Worm (Caenorhabditis elegans): ENCODE data around the gene F59D12.3.

The F59D12.3 gene

ce11 chrX:15681393-15681792 is 30.6 kb upstream of the F59D12.3 start, which contains the start of gene gpn-1:
Gene gpn-1 (plus strand): TSS chrX:15681693.
- 0 out of 2 replicates have a peak, but pooled peaks have one; percentile 82 for TF ChIP-seq F37B4.10 (GFP tag; IDR thresholded peaks at IDR 0.05)
- no peak for TF ChIP-seq C17E4.6 (GFP tag; IDR thresholded peaks at IDR 0.05)

DNA sequence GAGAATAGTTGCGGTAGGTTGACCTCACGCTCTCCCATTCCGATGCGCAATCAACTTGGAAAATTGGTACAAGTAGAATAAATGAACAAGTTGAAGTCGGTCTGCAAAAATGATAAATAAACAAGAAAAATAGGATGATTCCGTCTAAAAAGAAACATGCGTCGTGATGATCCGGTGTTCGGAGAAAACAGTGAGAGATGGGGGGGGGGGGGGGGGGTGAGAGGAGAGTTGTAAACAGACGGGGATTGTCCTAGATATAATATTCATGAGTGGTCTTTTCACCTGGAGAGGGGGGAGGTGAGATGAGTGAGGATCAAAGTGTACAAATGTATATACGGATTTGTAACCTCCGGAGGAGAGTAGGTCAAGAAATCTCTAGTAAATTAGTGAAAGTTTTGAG is 24.9 kb upstream of the F59D12.3 start, which contains the start of gene F59D12.2:
F59D12.2 (minus strand) TSS at position 101 of the 400 bp plus-strand sequence.
- TF ChIP-seq lin-54 (GFP tag; optimal IDR thresholded peaks at IDR 0.05) (no peak), lin-40 (tag; optimal IDR thresholded peaks at IDR 0.05) (no peak), madf-8 (GFP tag; conservative IDR thresholded peaks at IDR 0.05) (no peak), mes-4 (tag; optimal IDR thresholded peaks at IDR 0.05) (no peak), ztf-3 (GFP tag; optimal IDR thresholded peaks at IDR 0.05) (no peak), B0019.2 (GFP tag; conservative IDR thresholded peaks at IDR 0.05) (no peak), cebp-2 (GFP tag; IDR thresholded peaks at IDR 0.05) (no peak), D2030.7 (GFP tag; IDR thresholded peaks at IDR 0.05) (no peak), fkh-3 (tag; optimal IDR thresholded peaks at IDR 0.05) (no peak), F57A8.1 (GFP tag; optimal IDR thresholded peaks at IDR 0.05) (no peak), C06A6.2 (GFP tag; conservative IDR thresholded peaks at IDR 0.05) (no peak), nfya-1 (tag; optimal IDR thresholded peaks at IDR 0.05; ENCODE audit: borderline replicate concordance, insufficient read depth) (no peak), sea-2 (GFP tag; IDR thresholded peaks at IDR 0.05) (no peak), Y67H2A.10 (GFP tag; conservative IDR thresholded peaks at IDR 0.05) (no peak), chd-7 (tag; optimal IDR thresholded peaks at IDR 0.05) (no peak), dox-1 (GFP tag; IDR thresholded peaks at IDR 0.05) (no peak), T26A5.8 (tag; optimal IDR thresholded peaks at IDR 0.05) (no peak), unc-130 (GFP tag; optimal IDR thresholded peaks at IDR 0.05) (no peak), let-526 (GFP tag; IDR thresholded peaks at IDR 0.05) (no peak), K12H6.12 (tag; optimal IDR thresholded peaks at IDR 0.05) (no peak)

ce11 chrX:15668695-15669094 is 17.9 kb upstream of the F59D12.3 start:
- TF ChIP-seq mcd-1 (GFP tag; IDR thresholded peaks at IDR 0.05) (no peak), D2030.7 (GFP tag; IDR thresholded peaks at IDR 0.05) (no peak), ztf-25 (GFP tag; IDR thresholded peaks at IDR 0.05) (no peak), ceh-79 (tag; optimal IDR thresholded peaks at IDR 0.05) (no peak), ZK185.1 (tag; optimal IDR thresholded peaks at IDR 0.05; ENCODE audit: poor library complexity, severe bottlenecking) (no peak), F10E7.11 (tag; optimal IDR thresholded peaks at IDR 0.05) (no peak), nfyb-1 (GFP tag; IDR thresholded peaks at IDR 0.05) (no peak), aptf-2 (GFP tag; conservative IDR thresholded peaks at IDR 0.05) (no peak), ztf-26 (tag; optimal IDR thresholded peaks at IDR 0.05) (no peak), aptf-3 (GFP tag; IDR thresholded peaks at IDR 0.05) (no peak), xnd-1 (tag; optimal IDR thresholded peaks at IDR 0.05) (no peak), ceh-100 (GFP tag; IDR thresholded peaks at IDR 0.05) (no peak), C17E4.6 (GFP tag; IDR thresholded peaks at IDR 0.05) (no peak)

DNA sequence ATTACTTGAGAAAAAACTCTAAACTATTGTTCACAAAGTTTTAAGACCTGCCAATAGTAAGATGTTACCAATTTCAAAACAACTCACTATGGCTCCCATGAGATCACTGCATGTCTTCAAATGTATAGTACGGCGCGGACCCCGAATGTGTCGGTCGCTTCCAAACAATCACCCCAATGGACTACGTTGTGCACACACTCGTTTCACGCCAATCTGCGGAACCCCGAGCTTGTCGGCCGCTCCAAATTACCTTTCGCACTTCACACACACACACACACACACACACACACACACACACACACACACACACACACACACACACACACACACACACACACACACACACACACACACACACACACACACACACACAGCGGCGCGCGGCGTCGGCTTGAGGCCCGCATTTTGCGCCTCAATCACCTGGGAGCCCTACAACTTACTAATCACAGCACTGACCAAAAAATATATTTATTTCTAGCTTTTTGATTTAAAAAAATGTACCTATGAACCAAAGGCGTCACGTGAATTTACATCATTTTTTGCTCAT is 17.4 kb upstream of the F59D12.3 start:
- TF ChIP-seq ztf-3 (GFP tag; optimal IDR thresholded peaks at IDR 0.05), result peak; percentile 51
- no peak for TF ChIP-seq fkh-3 (tag; optimal IDR thresholded peaks at IDR 0.05)
- no peak for TF ChIP-seq T26A5.8 (tag; optimal IDR thresholded peaks at IDR 0.05)
- TF ChIP-seq F33H1.4 (GFP tag; IDR thresholded peaks at IDR 0.05), result no peak
- 0 out of 2 replicates have a peak, but pooled peaks have one; percentile 25 for TF ChIP-seq lir-1 (GFP tag; conservative IDR thresholded peaks at IDR 0.05)
- no peak for TF ChIP-seq F39B2.1 (GFP tag; IDR thresholded peaks at IDR 0.05)
- peak; percentile 2 for TF ChIP-seq nhr-27 (tag; optimal IDR thresholded peaks at IDR 0.05)
- no peak for TF ChIP-seq snpc-4 (GFP tag; optimal IDR thresholded peaks at IDR 0.05)
- TF ChIP-seq snpc-4 (tag; optimal IDR thresholded peaks at IDR 0.05), result peak in 2 of 4 experiments; percentile 38 to 64
- TF ChIP-seq ceh-79 (tag; optimal IDR thresholded peaks at IDR 0.05), result no peak
- no peak for TF ChIP-seq ceh-40 (GFP tag; IDR thresholded peaks at IDR 0.05)
- TF ChIP-seq nhr-80 (tag; optimal IDR thresholded peaks at IDR 0.05), result no peak
- TF ChIP-seq ceh-27 (GFP tag; optimal IDR thresholded peaks at IDR 0.05), result peak; percentile 48
- TF ChIP-seq egrh-3 (GFP tag; IDR thresholded peaks at IDR 0.05), result peak; percentile 57; the same call in 1 of the 2 replicates

Data from whole organism, young adult.